Worm (Caenorhabditis elegans) whole organism, mixed stage, embryonic: Measurements from ENCODE around the gene C09F12.2.

Experiments used
- M03D4.4 ChIP-seq: sonication (generic microtip); optimal IDR thresholded peaks from 2 replicates; lab custom pipeline; 2017; ENCODE audit warnings: mild to moderate bottlenecking, missing genetic modification characterization, missing compliant biosample characterization
- bed-3 ChIP-seq: fragments of 200-800 bp; sonication (Bioruptor generic); optimal IDR thresholded peaks from 3 replicates; lab custom pipeline; 2018; ENCODE audit warnings: mild to moderate bottlenecking, missing genetic modification characterization, moderate library complexity, missing compliant biosample characterization
- blmp-1 ChIP-seq: fragments of 150-350 bp; optimal IDR thresholded peaks from 2 replicates; lab custom pipeline; 2014; ENCODE audit warnings: missing biosample characterization, missing genetic modification characterization
- ceh-39 ChIP-seq: fragments of 150-350 bp; optimal IDR thresholded peaks from 2 replicates; lab custom pipeline; 2014; ENCODE audit warnings: missing biosample characterization, missing genetic modification characterization
- ceh-43 ChIP-seq: fragments of 200-800 bp; sonication (Bioruptor generic); optimal IDR thresholded peaks from 2 replicates; lab custom pipeline; 2018; ENCODE audit warnings: mild to moderate bottlenecking, missing genetic modification characterization, moderate library complexity, missing compliant biosample characterization
- ceh-83 ChIP-seq: fragments of 200-800 bp; sonication (Bioruptor generic); optimal IDR thresholded peaks from 2 replicates; lab custom pipeline; 2018; ENCODE audit warnings: mild to moderate bottlenecking, missing genetic modification characterization, missing compliant biosample characterization
- ces-1 ChIP-seq: fragments of 150-350 bp; optimal IDR thresholded peaks from 2 replicates; lab custom pipeline; 2014; ENCODE audit warnings: missing biosample characterization, missing genetic modification reagents, missing genetic modification characterization
- cnd-1 ChIP-seq: fragments of 200-800 bp; sonication (Bioruptor generic); optimal IDR thresholded peaks from 2 replicates; lab custom pipeline; 2018; ENCODE audit warnings: mild to moderate bottlenecking, missing genetic modification characterization, missing compliant biosample characterization
- drap-1 ChIP-seq: fragments of 200-800 bp; sonication (Bioruptor generic); optimal IDR thresholded peaks from 3 replicates; lab custom pipeline; 2018; ENCODE audit warnings: mild to moderate bottlenecking, missing genetic modification characterization, missing compliant biosample characterization
- elt-1 ChIP-seq: sonication (generic microtip); optimal IDR thresholded peaks from 2 replicates; lab custom pipeline; 2017; ENCODE audit warnings: missing genetic modification characterization, mild to moderate bottlenecking, missing compliant biosample characterization, antibody characterized with exemption, moderate library complexity, borderline replicate concordance; ENCODE audit not compliant: insufficient read depth
- elt-3 ChIP-seq: fragments of 150-350 bp; optimal IDR thresholded peaks from 2 replicates; lab custom pipeline; 2014; ENCODE audit warnings: missing biosample characterization, missing genetic modification characterization
- flh-1 ChIP-seq: fragments of 200-800 bp; sonication (Bioruptor generic); optimal IDR thresholded peaks from 2 replicates; lab custom pipeline; 2018; ENCODE audit warnings: mild to moderate bottlenecking, missing genetic modification characterization, moderate library complexity, missing compliant biosample characterization
- ham-2 ChIP-seq: fragments of 200-800 bp; sonication (Bioruptor generic); optimal IDR thresholded peaks from 2 replicates; lab custom pipeline; 2018; ENCODE audit warnings: mild to moderate bottlenecking, missing genetic modification characterization, missing compliant biosample characterization
- hlh-1 ChIP-seq: fragments of 150-350 bp; optimal IDR thresholded peaks from 2 replicates; lab custom pipeline; 2014; ENCODE audit warnings: missing biosample characterization, missing genetic modification reagents, missing genetic modification characterization
- lin-13 ChIP-seq: fragments of 150-350 bp; optimal IDR thresholded peaks from 2 replicates; lab custom pipeline; 2014; ENCODE audit warnings: missing biosample characterization, missing genetic modification characterization
- lin-32 ChIP-seq: fragments of 200-800 bp; sonication (Bioruptor generic); optimal IDR thresholded peaks from 2 replicates; lab custom pipeline; 2018; ENCODE audit warnings: mild to moderate bottlenecking, missing genetic modification characterization, missing compliant biosample characterization
- lsy-2 ChIP-seq: fragments of 150-350 bp; optimal IDR thresholded peaks from 2 replicates; lab custom pipeline; 2014; ENCODE audit warnings: missing biosample characterization, missing genetic modification characterization
- mab-5 ChIP-seq: fragments of 150-350 bp; optimal IDR thresholded peaks from 2 replicates; lab custom pipeline; 2014; ENCODE audit warnings: missing biosample characterization, missing genetic modification characterization
- mep-1 ChIP-seq: fragments of 150-350 bp; optimal IDR thresholded peaks from 2 replicates; lab custom pipeline; 2017; ENCODE audit warnings: missing biosample characterization, missing genetic modification reagents, missing genetic modification characterization, inconsistent platforms
- mls-2 ChIP-seq: sonication (generic microtip); optimal IDR thresholded peaks from 2 replicates; lab custom pipeline; 2016; ENCODE audit warnings: mild to moderate bottlenecking, missing genetic modification characterization, moderate library complexity, missing compliant biosample characterization
- nhr-12 ChIP-seq: fragments of 150-350 bp; optimal IDR thresholded peaks from 2 replicates; lab custom pipeline; 2014; ENCODE audit warnings: missing biosample characterization, missing genetic modification characterization
- nhr-2 ChIP-seq: fragments of 150-350 bp; optimal IDR thresholded peaks from 2 replicates; lab custom pipeline; 2014; ENCODE audit warnings: missing biosample characterization, missing genetic modification characterization
- nhr-237 ChIP-seq: fragments of 150-350 bp; optimal IDR thresholded peaks from 2 replicates; lab custom pipeline; 2014; ENCODE audit warnings: missing biosample characterization, missing genetic modification characterization
- nhr-28 ChIP-seq: fragments of 150-350 bp; optimal IDR thresholded peaks from 2 replicates; lab custom pipeline; 2014; ENCODE audit warnings: missing biosample characterization, missing genetic modification characterization
- nhr-76 ChIP-seq: sonication (generic microtip); optimal IDR thresholded peaks from 2 replicates; lab custom pipeline; 2017; ENCODE audit warnings: missing biosample characterization, missing genetic modification characterization
- pha-4 ChIP-seq: fragments of 150-350 bp; optimal IDR thresholded peaks from 2 replicates; lab custom pipeline; 2018; ENCODE audit warnings: missing biosample characterization, missing genetic modification reagents, missing genetic modification characterization
- sem-2 ChIP-seq: fragments of 200-800 bp; sonication (Bioruptor generic); optimal IDR thresholded peaks from 2 replicates; lab custom pipeline; 2018; ENCODE audit warnings: mild to moderate bottlenecking, missing genetic modification characterization, missing compliant biosample characterization
- snpc-4 ChIP-seq: fragments of 150-350 bp; optimal IDR thresholded peaks from 2 replicates; lab custom pipeline; 2014; ENCODE audit warnings: missing biosample characterization, missing genetic modification characterization
- sptf-1 ChIP-seq: sonication (generic microtip); optimal IDR thresholded peaks from 2 replicates; lab custom pipeline; 2017; ENCODE audit warnings: mild to moderate bottlenecking, missing genetic modification characterization, moderate library complexity, missing compliant biosample characterization
- tbx-8 ChIP-seq: fragments of 200-800 bp; sonication (Bioruptor generic); optimal IDR thresholded peaks from 2 replicates; lab custom pipeline; 2018; ENCODE audit warnings: mild to moderate bottlenecking, missing genetic modification characterization, moderate library complexity, missing compliant biosample characterization
- unc-120 ChIP-seq: sonication (generic microtip); optimal IDR thresholded peaks from 2 replicates; lab custom pipeline; 2017; ENCODE audit warnings: missing genetic modification characterization, missing compliant biosample characterization; ENCODE audit not compliant: poor library complexity, severe bottlenecking
- unc-39 ChIP-seq: fragments of 150-350 bp; optimal IDR thresholded peaks from 2 replicates; lab custom pipeline; 2014; ENCODE audit warnings: missing biosample characterization, missing genetic modification characterization
- unc-62 ChIP-seq: fragments of 150-350 bp; optimal IDR thresholded peaks from 2 replicates; lab custom pipeline; 2014; ENCODE audit warnings: missing biosample characterization, missing genetic modification reagents, missing genetic modification characterization
- ztf-11 ChIP-seq: fragments of 150-350 bp; optimal IDR thresholded peaks from 2 replicates; lab custom pipeline; 2014; ENCODE audit warnings: missing biosample characterization, missing genetic modification characterization

C09F12.2 gene

DNA sequence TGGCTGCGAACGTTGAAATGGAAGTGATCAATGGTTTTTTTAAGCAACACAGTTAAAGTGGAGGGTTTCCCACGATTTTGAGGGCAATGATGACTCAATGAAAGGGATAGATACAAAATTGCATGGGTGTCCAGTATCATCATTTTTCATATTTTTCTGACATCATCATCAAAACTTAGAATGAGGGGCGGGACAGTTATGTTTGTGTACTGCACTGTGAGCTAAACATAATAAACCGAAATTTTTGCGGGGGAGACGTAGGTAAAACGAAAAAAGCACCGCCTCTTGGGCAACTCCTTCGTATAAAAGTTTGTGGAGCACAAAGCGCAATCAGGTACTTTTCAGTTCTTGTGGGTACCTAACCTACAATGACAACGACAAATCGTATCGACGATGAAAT lies at the start of gene C09F12.2:
Gene C09F12.2 (plus strand): TSS at position 301 of the 400 bp plus-strand sequence.
- TF ChIP-seq mep-1 (tag; lab: Kevin White, UChicago) (no peak), drap-1 (GFP tag; lab: Kevin White, UChicago) (no peak), hlh-1 (tag; lab: Kevin White, UChicago) (no peak), M03D4.4 (tag; lab: Kevin White, UChicago) (no peak), ztf-11 (tag; lab: Kevin White, UChicago) (no peak), lsy-2 (tag; lab: Kevin White, UChicago) (no peak), nhr-237 (no peak), ceh-43 (GFP tag; lab: Kevin White, UChicago) (no peak), ham-2 (GFP tag; lab: Kevin White, UChicago) (no peak), cnd-1 (no peak), flh-1 (no peak), blmp-1 (tag; lab: Kevin White, UChicago) (no peak), lin-13 (tag; lab: Kevin White, UChicago) (no peak), mab-5 (tag; lab: Kevin White, UChicago) (no peak), lin-32 (no peak)

ce11 chrX:11007393-11007792 lies 46.3 kb upstream of the C09F12.2 start:
- TF ChIP-seq nhr-12: no peak
- no peak for TF ChIP-seq ztf-11 (tag; lab: Kevin White, UChicago)
- TF ChIP-seq ceh-43 (GFP tag; lab: Kevin White, UChicago): no peak
- no peak for TF ChIP-seq lsy-2 (tag; lab: Kevin White, UChicago)
- no peak for TF ChIP-seq sptf-1 (tag; lab: Kevin White, UChicago)
- TF ChIP-seq tbx-8 (GFP tag; lab: Kevin White, UChicago): no peak
- no peak for TF ChIP-seq ceh-39 (tag; lab: Kevin White, UChicago)
- TF ChIP-seq sem-2 (GFP tag; lab: Kevin White, UChicago): no peak
- no peak for TF ChIP-seq unc-62 (GFP tag; lab: Kevin White, UChicago)

DNA sequence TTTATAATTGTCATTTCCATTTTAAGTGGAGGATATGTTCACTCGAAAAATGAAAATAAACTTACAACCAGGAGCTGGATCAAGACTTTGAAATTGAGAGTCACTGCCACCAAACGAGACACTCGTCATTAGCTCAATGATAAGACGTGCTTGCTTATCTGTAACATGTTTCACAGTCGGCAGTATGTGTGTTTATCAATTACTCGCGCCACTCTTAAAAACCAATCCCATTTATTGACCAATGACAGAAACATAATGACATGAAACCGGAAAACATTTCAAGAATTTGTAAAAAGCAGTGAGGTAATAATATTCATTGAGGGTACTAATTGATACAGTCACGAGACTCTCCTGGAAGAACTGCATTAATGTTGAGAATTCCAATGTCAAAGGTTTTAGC lies 45.7 kb upstream of the C09F12.2 start, which contains the start of gene del-5:
Gene del-5 (minus strand): TSS at position 130 of the 400 bp plus-strand sequence.
- TF ChIP-seq nhr-76 (tag; lab: Kevin White, UChicago): no peak
- no peak for TF ChIP-seq M03D4.4 (tag; lab: Kevin White, UChicago)
- no peak for TF ChIP-seq unc-62 (GFP tag; lab: Kevin White, UChicago)
- TF ChIP-seq blmp-1 (tag; lab: Kevin White, UChicago): no peak
- TF ChIP-seq snpc-4 (tag; lab: Kevin White, UChicago): no peak
- no peak for TF ChIP-seq drap-1 (GFP tag; lab: Kevin White, UChicago)
- no peak for TF ChIP-seq nhr-12
- no peak for TF ChIP-seq sptf-1 (tag; lab: Kevin White, UChicago)
- TF ChIP-seq mab-5 (tag; lab: Kevin White, UChicago): no peak
- no peak for TF ChIP-seq ceh-83 (GFP tag; lab: Kevin White, UChicago)
- TF ChIP-seq cnd-1: no peak
- TF ChIP-seq mls-2 (tag; lab: Kevin White, UChicago): no peak
- TF ChIP-seq elt-3 (tag; lab: Kevin White, UChicago): no peak
- TF ChIP-seq ztf-11 (tag; lab: Kevin White, UChicago): no peak
- TF ChIP-seq nhr-2 (tag; lab: Kevin White, UChicago): no peak
- TF ChIP-seq lin-13 (tag; lab: Kevin White, UChicago): no peak
- TF ChIP-seq pha-4 (tag; lab: Kevin White, UChicago): no peak
- TF ChIP-seq ceh-43 (GFP tag; lab: Kevin White, UChicago): no peak
- TF ChIP-seq ham-2 (GFP tag; lab: Kevin White, UChicago): no peak
- TF ChIP-seq lin-32: no peak

DNA sequence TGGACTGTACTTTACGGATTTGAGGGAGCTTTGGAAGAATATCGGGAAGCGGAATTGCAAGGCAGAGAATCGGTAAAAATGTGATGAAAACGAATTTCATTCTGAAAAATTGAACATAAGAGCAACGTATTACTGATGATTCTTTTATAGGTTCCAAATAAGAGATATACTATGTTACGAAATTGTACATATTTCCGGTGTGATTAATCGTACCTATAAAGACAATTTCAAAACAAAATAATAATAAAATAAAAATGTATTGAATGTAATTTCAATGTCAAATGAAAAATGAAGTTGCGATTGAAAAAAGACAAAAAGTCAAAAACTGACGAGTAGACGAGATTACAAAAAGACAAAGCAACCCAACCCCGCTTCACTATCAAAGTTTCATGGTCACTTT lies 44.8 kb upstream of the C09F12.2 start, which contains the start of gene ttr-31:
Gene ttr-31 (minus strand): TSS at position 101 of the 400 bp plus-strand sequence.
- no peak for TF ChIP-seq snpc-4 (tag; lab: Kevin White, UChicago)
- no peak for TF ChIP-seq M03D4.4 (tag; lab: Kevin White, UChicago)
- TF ChIP-seq ces-1 (GFP tag; lab: Kevin White, UChicago): no peak
- no peak for TF ChIP-seq unc-120 (tag; lab: Kevin White, UChicago)
- TF ChIP-seq nhr-12: no peak
- no peak for TF ChIP-seq bed-3 (GFP tag; lab: Kevin White, UChicago)
- TF ChIP-seq cnd-1: no peak
- no peak for TF ChIP-seq unc-39 (tag; lab: Kevin White, UChicago)
- TF ChIP-seq ham-2 (GFP tag; lab: Kevin White, UChicago): no peak
- TF ChIP-seq sptf-1 (tag; lab: Kevin White, UChicago): no peak
- TF ChIP-seq blmp-1 (tag; lab: Kevin White, UChicago): no peak
- no peak for TF ChIP-seq sem-2 (GFP tag; lab: Kevin White, UChicago)
- TF ChIP-seq nhr-237: no peak
- no peak for TF ChIP-seq mep-1 (tag; lab: Kevin White, UChicago)
- no peak for TF ChIP-seq elt-1 (tag; lab: Kevin White, UChicago)
- no peak for TF ChIP-seq nhr-28 (tag; lab: Kevin White, UChicago)
- TF ChIP-seq ceh-43 (GFP tag; lab: Kevin White, UChicago): no peak
- TF ChIP-seq ceh-83 (GFP tag; lab: Kevin White, UChicago): no peak
- TF ChIP-seq nhr-76 (tag; lab: Kevin White, UChicago): no peak
